Worm (Caenorhabditis elegans): ENCODE results near the gene ZC477.3.

- TF ChIP-seq fos-1 (tag; optimal IDR thresholded peaks at IDR 0.05) = no peak
- TF ChIP-seq nhr-237 (tag; optimal IDR thresholded peaks at IDR 0.05) = no peak
- TF ChIP-seq nhr-11 (tag; optimal IDR thresholded peaks at IDR 0.05) = no peak
- no peak for TF ChIP-seq ztf-4 (tag; optimal IDR thresholded peaks at IDR 0.05)
- no peak for TF ChIP-seq nhr-77 (tag; optimal IDR thresholded peaks at IDR 0.05)
- no peak for TF ChIP-seq dmd-4 (tag; optimal IDR thresholded peaks at IDR 0.05)
- TF ChIP-seq snpc-4 (tag; optimal IDR thresholded peaks at IDR 0.05) = no peak
Measured at ce11 chrIV:7153362-7153761, 50.1 kb downstream of the ZC477.3 start, which contains the start of gene C34D4.3.

Data from whole organism, L2 larva.